Worm (Caenorhabditis elegans) whole organism, L2 larva: ENCODE data around the gene C41G6.12.
"Not testable (repeated sequence)": the region's sequence is repeated elsewhere in the genome, so short reads cannot be mapped to it uniquely, and the experiment has no call there.

Experiments used
- ama-1 ChIP-seq: fragments of 150-350 bp; optimal IDR thresholded peaks from 2 replicates; lab custom pipeline; 2018; ENCODE audit warnings: inconsistent platforms
- ceh-16 ChIP-seq: fragments of 150-350 bp; optimal IDR thresholded peaks from 2 replicates; lab custom pipeline; 2014; ENCODE audit warnings: missing biosample characterization, missing genetic modification characterization
- ceh-82 ChIP-seq: fragments of 150-350 bp; optimal IDR thresholded peaks from 2 replicates; lab custom pipeline; 2014; ENCODE audit warnings: missing biosample characterization, missing genetic modification characterization
- crh-2 ChIP-seq: sonication (generic microtip); optimal IDR thresholded peaks from 2 replicates; lab custom pipeline; 2017; ENCODE audit warnings: missing biosample characterization, missing genetic modification characterization
- egl-27 ChIP-seq: sonication (generic microtip); optimal IDR thresholded peaks from 3 replicates; lab custom pipeline; 2017; ENCODE audit warnings: missing biosample characterization, missing genetic modification reagents, missing genetic modification characterization
- fos-1 ChIP-seq: fragments of 150-350 bp; optimal IDR thresholded peaks from 2 replicates; lab custom pipeline; 2014; ENCODE audit warnings: missing biosample characterization, missing genetic modification characterization
- nhr-77 ChIP-seq: fragments of 150-350 bp; optimal IDR thresholded peaks from 2 replicates; lab custom pipeline; 2014; ENCODE audit warnings: missing biosample characterization, missing genetic modification characterization
- sem-4 ChIP-seq: fragments of 150-350 bp; optimal IDR thresholded peaks from 2 replicates; lab custom pipeline; 2014; ENCODE audit warnings: missing biosample characterization, missing genetic modification reagents, missing genetic modification characterization
- skn-1 ChIP-seq: sonication (generic microtip); optimal IDR thresholded peaks from 2 replicates; lab custom pipeline; 2017; ENCODE audit warnings: missing biosample characterization, missing genetic modification characterization
- snpc-4 ChIP-seq: fragments of 150-350 bp; optimal IDR thresholded peaks from 2 replicates; lab custom pipeline; 2014; ENCODE audit warnings: missing biosample characterization, missing genetic modification characterization
- unc-55 ChIP-seq: fragments of 150-350 bp; sonication (generic microtip); optimal IDR thresholded peaks from 3 replicates; lab custom pipeline; 2014; ENCODE audit warnings: missing biosample characterization, missing genetic modification reagents, missing genetic modification characterization
- zag-1 ChIP-seq: fragments of 150-350 bp; optimal IDR thresholded peaks from 2 replicates; lab custom pipeline; 2014; ENCODE audit warnings: missing biosample characterization, missing genetic modification characterization
- ztf-11 ChIP-seq: sonication (generic microtip); optimal IDR thresholded peaks from 2 replicates; lab custom pipeline; 2017; ENCODE audit warnings: missing biosample characterization, missing genetic modification characterization

DNA sequence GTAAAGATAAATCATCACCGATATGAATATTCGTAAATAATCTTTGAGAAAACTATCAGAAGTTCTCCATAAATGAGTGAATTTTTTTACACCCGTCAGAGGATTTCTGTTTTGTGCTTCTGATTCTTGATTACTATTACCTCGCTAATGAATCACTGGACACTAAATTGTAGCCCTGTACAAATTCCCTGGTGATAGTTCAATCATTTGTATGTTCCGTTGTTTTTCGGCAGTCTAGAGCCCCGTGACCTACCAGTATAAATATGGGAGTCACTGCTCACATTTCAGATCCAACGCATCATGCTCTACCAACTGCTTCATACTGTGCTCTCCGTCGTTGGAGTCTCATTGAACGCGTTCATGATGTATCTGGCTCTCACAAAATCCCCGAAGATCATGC is 42.7 kb upstream of the C41G6.12 start, which contains the start of gene srd-28:
- not testable (repeated sequence) for TF ChIP-seq ama-1 (lab: Kevin White, UChicago); nhr-77; sem-4 (tag; lab: Kevin White, UChicago); snpc-4; unc-55; ceh-16 (tag; lab: Kevin White, UChicago); fos-1 (tag; lab: Kevin White, UChicago); skn-1; egl-27 (tag; lab: Kevin White, UChicago); ztf-11 (tag; lab: Kevin White, UChicago); crh-2 (tag; lab: Kevin White, UChicago); zag-1 (tag; lab: Kevin White, UChicago); ceh-82 (tag; lab: Kevin White, UChicago)
